Worm (Caenorhabditis elegans) whole organism, young adult: ENCODE data around the gene drd-5.

Experiments used
- pha-4 ChIP-seq: fragments of 150-350 bp; sonication (generic microtip); optimal IDR thresholded peaks from 2 replicates; lab custom pipeline; 2014; ENCODE audit warnings: missing biosample characterization, missing genetic modification reagents, missing genetic modification characterization
- xnd-1 ChIP-seq: sonication (generic microtip); optimal IDR thresholded peaks from 2 replicates; lab custom pipeline; 2016; ENCODE audit warnings: missing genotype, missing genetic modification reagents, missing genetic modification characterization, missing compliant biosample characterization

- no peak for TF ChIP-seq pha-4 (tag; lab: Kevin White, UChicago)
- no peak for TF ChIP-seq xnd-1 (tag; lab: Kevin White, UChicago)
Measured at ce11 chrX:8392539-8392996, 46.4 kb upstream of the drd-5 start, which contains the start of gene wrk-1.
